Worm (Caenorhabditis elegans): ENCODE data around the gene R09A8.5.

DNA sequence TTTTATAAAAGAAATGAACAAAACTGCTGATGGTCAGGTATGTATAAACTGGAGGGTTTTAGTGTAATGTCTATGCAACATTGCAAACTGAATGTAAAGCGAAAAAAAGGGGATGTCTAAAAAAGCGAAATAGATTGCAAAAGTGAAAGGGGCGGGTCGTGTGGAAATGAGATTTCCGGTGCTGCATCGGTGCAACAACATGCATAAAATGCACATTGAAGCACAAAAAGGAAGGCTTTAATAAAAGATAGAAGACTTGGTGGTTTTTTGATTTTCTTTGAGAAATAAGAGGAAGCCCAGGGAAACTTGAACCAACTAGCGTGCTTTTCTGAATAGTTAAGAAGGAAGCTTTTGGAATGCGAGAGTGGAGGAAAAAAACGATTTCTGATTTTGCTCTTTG, 7.7 kb downstream of the R09A8.5 start:
- TF ChIP-seq tbx-7 (tag; optimal IDR thresholded peaks at IDR 0.05) (no peak), ceh-24 (tag; optimal IDR thresholded peaks at IDR 0.05) (no peak), tbx-2 (tag; optimal IDR thresholded peaks at IDR 0.05) (no peak), nhr-11 (tag; optimal IDR thresholded peaks at IDR 0.05) (no peak)

Measured in whole organism, late embryonic.